Fruit fly (Drosophila melanogaster) whole organism, embryonic: ENCODE results near the gene Leash.

Experiments
- BEAF-32 ChIP-seq: fragments of 200-800 bp; sonication (Bioruptor generic); optimal IDR thresholded peaks from 3 replicates; lab custom pipeline; 2017; ENCODE audit warnings: missing biosample characterization, missing genetic modification characterization, mild to moderate bottlenecking, moderate library complexity, missing genetic modification reagents
- CG11247 ChIP-seq: fragments of 200-800 bp; sonication (Bioruptor generic); IDR thresholded peaks from 2 replicates; pipeline ENCODE4 v1.3.6; 2022; ENCODE audit warnings: missing biosample characterization, missing genetic modification characterization
- CG11504 ChIP-seq: fragments of 200-800 bp; sonication (Bioruptor generic); optimal IDR thresholded peaks from 3 replicates; lab custom pipeline; 2019; ENCODE audit warnings: missing biosample characterization, mild to moderate bottlenecking, missing genetic modification characterization, moderate library complexity
- CG12299 ChIP-seq: fragments of 200-800 bp; sonication (Bioruptor generic); optimal IDR thresholded peaks from 2 replicates; lab custom pipeline; 2018; ENCODE audit warnings: missing biosample characterization, mild to moderate bottlenecking, missing genetic modification characterization
- CG14014 ChIP-seq: fragments of 200-800 bp; sonication (Bioruptor generic); IDR thresholded peaks from 2 replicates; pipeline ENCODE4 v1.3.6; 2022; ENCODE audit warnings: missing biosample characterization, missing genetic modification characterization
- CG15514 ChIP-seq: fragments of 200-800 bp; sonication (Bioruptor generic); optimal IDR thresholded peaks from 3 replicates; lab custom pipeline; 2017; ENCODE audit warnings: missing biosample characterization, missing genetic modification characterization, mild to moderate bottlenecking, moderate library complexity, missing genetic modification reagents
- CG32772 ChIP-seq: fragments of 200-800 bp; sonication (Bioruptor generic); IDR thresholded peaks from 2 replicates; pipeline ENCODE4 v1.3.6; 2022; ENCODE audit warnings: missing biosample characterization, missing genetic modification characterization
- CG34376 ChIP-seq: fragments of 200-800 bp; sonication (Bioruptor generic); optimal IDR thresholded peaks from 2 replicates; lab custom pipeline; 2018; ENCODE audit warnings: missing biosample characterization, mild to moderate bottlenecking, missing genetic modification characterization
- CG5245 ChIP-seq: fragments of 200-800 bp; sonication (Bioruptor generic); optimal IDR thresholded peaks from 3 replicates; lab custom pipeline; 2016; ENCODE audit warnings: missing biosample characterization, missing genetic modification characterization
- CG6813 ChIP-seq: fragments of 200-800 bp; sonication (Bioruptor generic); optimal IDR thresholded peaks from 2 replicates; lab custom pipeline; 2017; ENCODE audit warnings: missing biosample characterization, missing genetic modification characterization, mild to moderate bottlenecking, moderate library complexity, missing genetic modification reagents
- CG8281 ChIP-seq: fragments of 200-800 bp; sonication (Bioruptor generic); optimal IDR thresholded peaks from 2 replicates; lab custom pipeline; 2018; ENCODE audit warnings: missing biosample characterization, mild to moderate bottlenecking, missing genetic modification characterization, moderate library complexity
- D ChIP-seq, 2 experiments: fragments of 200-800 bp in 1 of 2; fragments of >200 bp in 1 of 2; sonication (Bioruptor generic) in 1 of 2; optimal IDR thresholded peaks; 2 replicates in 1 of 2; 3 replicates in 1 of 2; lab custom pipeline; 2017; ENCODE audit warnings: mild to moderate bottlenecking in 1 of 2, missing biosample characterization in 1 of 2, missing genetic modification characterization in 1 of 2, missing genetic modification reagents in 1 of 2
- Deaf1 ChIP-seq: fragments of 200-800 bp; optimal IDR thresholded peaks from 3 replicates; lab custom pipeline; 2019; ENCODE audit warnings: missing biosample characterization, mild to moderate bottlenecking, missing genetic modification characterization, moderate library complexity
- Dek ChIP-seq: fragments of 200-800 bp; sonication (Bioruptor generic); optimal IDR thresholded peaks from 3 replicates; lab custom pipeline; 2019; ENCODE audit warnings: missing biosample characterization, mild to moderate bottlenecking, missing genetic modification characterization, moderate library complexity
- Drgx ChIP-seq: fragments of 200-800 bp; sonication (Bioruptor generic); IDR thresholded peaks from 2 replicates; pipeline ENCODE4 v1.3.6; 2022; ENCODE audit warnings: missing biosample characterization, missing genetic modification characterization
- E2f1 ChIP-seq: fragments of 200-800 bp; sonication (Bioruptor generic); IDR thresholded peaks from 2 replicates; pipeline ENCODE4 v1.3.6; 2022; ENCODE audit warnings: missing biosample characterization, missing genetic modification characterization
- E2f2 ChIP-seq: fragments of 200-800 bp; sonication (Bioruptor generic); IDR thresholded peaks from 2 replicates; pipeline ENCODE4 v1.3.6; 2022; ENCODE audit warnings: missing biosample characterization, missing genetic modification characterization
- Eip74EF ChIP-seq, 2 experiments: fragments of 200-800 bp in 1 of 2; fragments of >200 bp in 1 of 2; sonication (Bioruptor generic) in 1 of 2; optimal IDR thresholded peaks; 2 replicates each; lab custom pipeline; 2017 to 2019; ENCODE audit warnings: missing biosample characterization in 2 of 2, missing genetic modification characterization in 2 of 2, mild to moderate bottlenecking in 1 of 2, moderate library complexity in 1 of 2
- HLHmδ ChIP-seq: fragments of 200-800 bp; sonication (Bioruptor generic); optimal IDR thresholded peaks from 2 replicates; lab custom pipeline; 2018; ENCODE audit warnings: missing biosample characterization, mild to moderate bottlenecking, missing genetic modification characterization, moderate library complexity
- Hr78 ChIP-seq, 2 experiments: fragments of 200-800 bp in 1 of 2; fragments of >200 bp in 1 of 2; sonication (Bioruptor generic) in 1 of 2; optimal IDR thresholded peaks; 2 replicates each; lab custom pipeline; 2017 to 2019; ENCODE audit warnings: missing biosample characterization in 2 of 2, missing genetic modification characterization in 2 of 2, mild to moderate bottlenecking in 1 of 2, moderate library complexity in 1 of 2
- Jarid2 ChIP-seq: fragments of 200-800 bp; sonication (Bioruptor generic); optimal IDR thresholded peaks from 3 replicates; lab custom pipeline; 2017; ENCODE audit warnings: mild to moderate bottlenecking, missing biosample characterization, missing genetic modification reagents, missing genetic modification characterization
- Neu2 ChIP-seq: fragments of 200-800 bp; sonication (Bioruptor generic); optimal IDR thresholded peaks from 3 replicates; lab custom pipeline; 2016; ENCODE audit warnings: missing biosample characterization, missing genetic modification characterization, borderline replicate concordance
- Rx ChIP-seq: fragments of 200-800 bp; sonication (Bioruptor generic); IDR thresholded peaks from 2 replicates; pipeline ENCODE4 v1.3.6; 2022; ENCODE audit warnings: missing biosample characterization, missing genetic modification characterization
- Six4 ChIP-seq: fragments of 200-800 bp; sonication (Bioruptor generic); optimal IDR thresholded peaks from 2 replicates; lab custom pipeline; 2016; ENCODE audit warnings: missing biosample characterization, missing genetic modification characterization
- Sox100B ChIP-seq: fragments of 200-800 bp; sonication (Bioruptor generic); optimal IDR thresholded peaks from 3 replicates; lab custom pipeline; 2018; ENCODE audit warnings: missing biosample characterization, mild to moderate bottlenecking, missing genetic modification characterization
- Xrp1 ChIP-seq: fragments of 200-800 bp; sonication (Bioruptor generic); IDR thresholded peaks from 2 replicates; pipeline ENCODE4 v1.3.6; 2022; ENCODE audit warnings: missing biosample characterization, missing genetic modification characterization
- amos ChIP-seq: fragments of 200-800 bp; sonication (Bioruptor generic); IDR thresholded peaks from 2 replicates; pipeline ENCODE4 v1.3.6; 2022; ENCODE audit warnings: missing biosample characterization, missing genetic modification characterization; ENCODE audit not compliant: partially characterized antibody
- ara ChIP-seq: fragments of 200-800 bp; sonication (Bioruptor generic); IDR thresholded peaks from 2 replicates; pipeline ENCODE4 v1.3.6; 2022; ENCODE audit warnings: missing biosample characterization, missing genetic modification characterization
- br ChIP-seq: fragments of >200 bp; optimal IDR thresholded peaks from 2 replicates; lab custom pipeline; 2017
- bsh ChIP-seq, 2 experiments: fragments of 200-800 bp; sonication (Bioruptor generic); optimal IDR thresholded peaks; 2 replicates each; lab custom pipeline; 2017 to 2018; ENCODE audit warnings: mild to moderate bottlenecking in 2 of 2, missing biosample characterization in 2 of 2, missing genetic modification characterization in 2 of 2, moderate library complexity in 1 of 2
- cas ChIP-seq: fragments of 200-800 bp; sonication (Bioruptor generic); IDR thresholded peaks from 2 replicates; pipeline ENCODE4 v1.3.6; 2022; ENCODE audit warnings: missing biosample characterization, missing genetic modification characterization
- cwo ChIP-seq: fragments of 200-800 bp; sonication (Bioruptor generic); optimal IDR thresholded peaks from 3 replicates; lab custom pipeline; 2017; ENCODE audit warnings: missing biosample characterization, missing genetic modification characterization, mild to moderate bottlenecking, moderate library complexity, missing genetic modification reagents
- danr ChIP-seq: fragments of 200-800 bp; sonication (Bioruptor generic); IDR thresholded peaks from 2 replicates; pipeline ENCODE4 v1.3.6; 2022; ENCODE audit warnings: missing biosample characterization, missing genetic modification characterization
- exex ChIP-seq: fragments of 200-800 bp; sonication (Bioruptor generic); optimal IDR thresholded peaks from 4 replicates; lab custom pipeline; 2018; ENCODE audit warnings: missing biosample characterization, mild to moderate bottlenecking, missing genetic modification characterization, moderate library complexity
- gem ChIP-seq: fragments of 200-800 bp; sonication (Bioruptor generic); optimal IDR thresholded peaks from 2 replicates; lab custom pipeline; 2019; ENCODE audit warnings: missing biosample characterization, mild to moderate bottlenecking, missing genetic modification characterization, moderate library complexity
- gfzf ChIP-seq: fragments of 200-800 bp; sonication (Bioruptor generic); optimal IDR thresholded peaks from 2 replicates; lab custom pipeline; 2016; ENCODE audit warnings: missing biosample characterization, mild to moderate bottlenecking, missing genetic modification characterization, moderate library complexity
- ind ChIP-seq: fragments of 200-800 bp; sonication (Bioruptor generic); optimal IDR thresholded peaks from 3 replicates; lab custom pipeline; 2016; ENCODE audit warnings: missing biosample characterization, missing genetic modification characterization
- inv ChIP-seq: fragments of 200-800 bp; sonication (Bioruptor generic); IDR thresholded peaks from 2 replicates; pipeline ENCODE4 v1.3.6; 2022; ENCODE audit warnings: missing biosample characterization, missing genetic modification characterization; ENCODE audit not compliant: partially characterized antibody
- kni ChIP-seq: fragments of 200-800 bp; sonication (Bioruptor generic); optimal IDR thresholded peaks from 3 replicates; lab custom pipeline; 2017; ENCODE audit warnings: mild to moderate bottlenecking, missing biosample characterization, missing genetic modification reagents, missing genetic modification characterization
- lilli ChIP-seq: fragments of 200-800 bp; sonication (Bioruptor generic); optimal IDR thresholded peaks from 3 replicates; lab custom pipeline; 2016; ENCODE audit warnings: missing biosample characterization, missing genetic modification characterization
- luna ChIP-seq: fragments of 200-800 bp; sonication (Bioruptor generic); optimal IDR thresholded peaks from 2 replicates; lab custom pipeline; 2016; ENCODE audit warnings: missing biosample characterization, missing genetic modification characterization
- onecut ChIP-seq: fragments of 200-800 bp; sonication (Bioruptor generic); IDR thresholded peaks from 2 replicates; pipeline ENCODE4 v1.3.6; 2022; ENCODE audit warnings: missing biosample characterization, missing genetic modification characterization
- pum ChIP-seq: fragments of 200-800 bp; sonication (Bioruptor generic); optimal IDR thresholded peaks from 2 replicates; lab custom pipeline; 2016; ENCODE audit warnings: missing biosample characterization, missing genetic modification characterization
- sens ChIP-seq: fragments of 200-800 bp; sonication (Bioruptor generic); peaks from one replicate; lab custom pipeline; 2016; ENCODE audit warnings: missing biosample characterization, missing genetic modification characterization
- sqz ChIP-seq: fragments of 200-800 bp; sonication (Bioruptor generic); optimal IDR thresholded peaks from 3 replicates; lab custom pipeline; 2018; ENCODE audit warnings: missing biosample characterization, mild to moderate bottlenecking, missing genetic modification characterization
- trem ChIP-seq: fragments of 200-800 bp; optimal IDR thresholded peaks from 3 replicates; lab custom pipeline; 2019; ENCODE audit warnings: missing biosample characterization, mild to moderate bottlenecking, missing genetic modification characterization, moderate library complexity
- unpg ChIP-seq: fragments of 200-800 bp; sonication (Bioruptor generic); optimal IDR thresholded peaks from 3 replicates; lab custom pipeline; 2018; ENCODE audit warnings: missing biosample characterization, mild to moderate bottlenecking, missing genetic modification characterization, moderate library complexity
- usp ChIP-seq: fragments of >200 bp; optimal IDR thresholded peaks from 2 replicates; lab custom pipeline; 2017; ENCODE audit warnings: missing biosample characterization, missing genetic modification characterization

The Leash gene

dm6 chr3R:10872148-10872783, 13.1 kb upstream of the Leash start, which contains the start of gene Fdh (continued):
- TF ChIP-seq E2f2 (GFP tag; lab: Robert Waterston, UW): peak; percentile 66
- TF ChIP-seq cwo (GFP tag; lab: Kevin White, UChicago): peak; percentile 22
- TF ChIP-seq CG11247 (GFP tag; lab: Robert Waterston, UW): no peak
- no peak for TF ChIP-seq Hr78 (GFP tag; optimal IDR thresholded peaks at IDR 0.05; lab: Kevin White, UChicago)
- peak; percentile 6 for TF ChIP-seq Jarid2 (GFP tag; lab: Kevin White, UChicago)
- peak; percentile 68 for TF ChIP-seq CG11504 (tag; lab: Kevin White, UChicago)
- peak; percentile 40 for TF ChIP-seq exex
- TF ChIP-seq CG15514 (GFP tag; lab: Kevin White, UChicago): peak; percentile 49
- peak; percentile 51 for TF ChIP-seq kni (GFP tag; lab: Kevin White, UChicago)
- peak; percentile 54 for TF ChIP-seq unpg (GFP tag; lab: Kevin White, UChicago)
- no peak for TF ChIP-seq CG6813 (GFP tag; lab: Kevin White, UChicago)
- TF ChIP-seq Neu2: no peak
- no peak for TF ChIP-seq onecut (GFP tag; lab: Robert Waterston, UW)
- TF ChIP-seq CG14014 (GFP tag; lab: Robert Waterston, UW): peak; percentile 37; the same call in 1 of the 2 replicates
- TF ChIP-seq bsh (GFP tag; optimal IDR thresholded peaks at IDR 0.05; lab: Kevin White, UChicago): peak in 1 of 2 experiments; percentile 59
- peak; percentile 76 for TF ChIP-seq trem (tag; lab: Kevin White, UChicago)
- TF ChIP-seq CG12299 (tag; lab: Kevin White, UChicago): peak; percentile 31
- peak; percentile 52 for TF ChIP-seq CG34376
- no peak for TF ChIP-seq inv (GFP tag; lab: Robert Waterston, UW)
- TF ChIP-seq Dek (tag; lab: Kevin White, UChicago): peak; percentile 60
- peak; percentile 31 for TF ChIP-seq CG5245 (GFP tag; lab: Kevin White, UChicago)
- no peak for TF ChIP-seq CG8281 (tag; lab: Kevin White, UChicago)
- 0 out of 2 replicates have a peak, but pooled peaks have one; percentile 30 for TF ChIP-seq Drgx (GFP tag; lab: Robert Waterston, UW)
- no peak for TF ChIP-seq CG32772
- TF ChIP-seq ind (GFP tag; lab: Kevin White, UChicago): peak; percentile 35
- peak; percentile 75 for TF ChIP-seq Sox100B (GFP tag; lab: Kevin White, UChicago)
- no peak for TF ChIP-seq cas (GFP tag; lab: Robert Waterston, UW)
- TF ChIP-seq Xrp1: peak; percentile 69
- no peak for TF ChIP-seq Six4 (GFP tag; lab: Kevin White, UChicago)
- no peak for TF ChIP-seq usp (GFP tag; lab: Kevin White, UChicago)
- TF ChIP-seq sqz (GFP tag; lab: Kevin White, UChicago): peak; percentile 60
- TF ChIP-seq HLHmδ: peak; percentile 61
- no peak for TF ChIP-seq amos (GFP tag; lab: Robert Waterston, UW)
- TF ChIP-seq sens (GFP tag; lab: Kevin White, UChicago): peak; percentile 80
- TF ChIP-seq ara: peak; percentile 60; the same call in 1 of the 2 replicates
- peak in 1 of 2 experiments; percentile 38 for TF ChIP-seq Eip74EF (GFP tag; optimal IDR thresholded peaks at IDR 0.05; lab: Kevin White, UChicago)
- TF ChIP-seq br (lab: Kevin White, UChicago): no peak
- TF ChIP-seq lilli (GFP tag; lab: Kevin White, UChicago): peak; percentile 54
- peak; percentile 3 for TF ChIP-seq D (optimal IDR thresholded peaks at IDR 0.05; lab: Kevin White, UChicago)
- TF ChIP-seq D (GFP tag; optimal IDR thresholded peaks at IDR 0.05; lab: Kevin White, UChicago): no peak
- peak; percentile 69 for TF ChIP-seq gfzf
- TF ChIP-seq Deaf1: no peak
- peak; percentile 78 for TF ChIP-seq gem (tag; lab: Kevin White, UChicago)
- no peak for TF ChIP-seq luna (GFP tag; lab: Kevin White, UChicago)
- peak; percentile 31; the same call in 1 of the 2 replicates for TF ChIP-seq E2f1 (GFP tag; lab: Robert Waterston, UW)
- peak; percentile 22 for TF ChIP-seq BEAF-32 (GFP tag; lab: Kevin White, UChicago)
- no peak for TF ChIP-seq danr (GFP tag; lab: Robert Waterston, UW)
- no peak for TF ChIP-seq Rx (GFP tag; lab: Robert Waterston, UW)
- no peak for TF ChIP-seq pum
